Fruit fly (Drosophila melanogaster) whole organism, embryonic: ENCODE measurements around the gene CG13613.
A peak's percentile ranks its signal among the peaks of the same experiment; 100 is the strongest.

Experiments used
- Aef1 ChIP-seq: fragments of 200-800 bp; sonication (Bioruptor generic); IDR thresholded peaks from 3 replicates; pipeline ENCODE4 v1.3.6; 2022; ENCODE audit warnings: missing biosample characterization, missing genetic modification characterization
- Antp ChIP-seq: fragments of 200-800 bp; sonication (Bioruptor generic); optimal IDR thresholded peaks from 3 replicates; lab custom pipeline; 2016; ENCODE audit warnings: missing biosample characterization, missing genetic modification characterization
- CG10274 ChIP-seq: fragments of 200-800 bp; sonication (Bioruptor generic); optimal IDR thresholded peaks from 3 replicates; lab custom pipeline; 2017; ENCODE audit warnings: missing biosample characterization, mild to moderate bottlenecking, missing genetic modification characterization
- CG12236 ChIP-seq: fragments of 200-800 bp; sonication (Bioruptor generic); optimal IDR thresholded peaks from 2 replicates; lab custom pipeline; 2016; ENCODE audit warnings: missing biosample characterization, missing genetic modification characterization
- CG13296 ChIP-seq: fragments of 200-800 bp; sonication (Bioruptor generic); optimal IDR thresholded peaks from 3 replicates; lab custom pipeline; 2018; ENCODE audit warnings: missing biosample characterization, mild to moderate bottlenecking, missing genetic modification characterization
- CG14667 ChIP-seq: fragments of 200-800 bp; sonication (Bioruptor generic); IDR thresholded peaks from 2 replicates; pipeline ENCODE4 v1.3.6; 2022; ENCODE audit warnings: missing biosample characterization, missing genetic modification characterization
- CG15269 ChIP-seq: fragments of 200-800 bp; sonication (Bioruptor generic); optimal IDR thresholded peaks from 2 replicates; lab custom pipeline; 2018; ENCODE audit warnings: missing biosample characterization, mild to moderate bottlenecking, missing genetic modification characterization, moderate library complexity
- CG15696 ChIP-seq: fragments of 200-800 bp; sonication (Bioruptor generic); optimal IDR thresholded peaks from 2 replicates; lab custom pipeline; 2019; ENCODE audit warnings: missing biosample characterization, mild to moderate bottlenecking, missing genetic modification characterization, moderate library complexity
- CG3163 ChIP-seq: fragments of 200-800 bp; sonication (Bioruptor generic); optimal IDR thresholded peaks from 3 replicates; lab custom pipeline; 2016; ENCODE audit warnings: missing biosample characterization, missing genetic modification characterization
- CG43689 ChIP-seq: fragments of 200-800 bp; sonication (Bioruptor generic); IDR thresholded peaks from 2 replicates; pipeline ENCODE4 v1.3.6; 2022; ENCODE audit warnings: missing biosample characterization, missing genetic modification characterization
- CG4404 ChIP-seq: fragments of 200-800 bp; sonication (Bioruptor generic); IDR thresholded peaks from 2 replicates; pipeline ENCODE4 v1.3.6; 2022; ENCODE audit warnings: missing biosample characterization, missing genetic modification characterization
- CG4424 ChIP-seq: fragments of 200-800 bp; sonication (Bioruptor generic); optimal IDR thresholded peaks from 3 replicates; lab custom pipeline; 2016; ENCODE audit warnings: missing biosample characterization, missing genetic modification characterization
- CG6272 ChIP-seq: fragments of 200-800 bp; sonication (Bioruptor generic); IDR thresholded peaks from 2 replicates; pipeline ENCODE4 v1.3.6; 2022; ENCODE audit warnings: missing biosample characterization, missing genetic modification characterization
- CG7357 ChIP-seq: fragments of 200-800 bp; sonication (Bioruptor generic); IDR thresholded peaks from 3 replicates; pipeline ENCODE4 v1.3.6; 2022; ENCODE audit warnings: missing biosample characterization, missing genetic modification characterization
- CG7556 ChIP-seq: fragments of 200-800 bp; sonication (Bioruptor generic); optimal IDR thresholded peaks from 2 replicates; lab custom pipeline; 2017; ENCODE audit warnings: missing biosample characterization, mild to moderate bottlenecking, missing genetic modification characterization
- CG8290 ChIP-seq, 3 experiments: fragments of 200-800 bp; sonication (Bioruptor generic); optimal IDR thresholded peaks; 2 replicates each; lab custom pipeline; 2016 to 2019; ENCODE audit warnings: missing biosample characterization in 3 of 3, missing genetic modification characterization in 3 of 3, mild to moderate bottlenecking in 2 of 3, moderate library complexity in 1 of 3
- CkIIα-i1 ChIP-seq: fragments of 200-800 bp; sonication (Bioruptor generic); IDR thresholded peaks from 2 replicates; pipeline ENCODE4 v1.3.6; 2022; ENCODE audit warnings: missing biosample characterization, missing genetic modification characterization
- CrebB ChIP-seq: fragments of 200-800 bp; sonication (Bioruptor generic); optimal IDR thresholded peaks from 3 replicates; lab custom pipeline; 2018; ENCODE audit warnings: missing biosample characterization, mild to moderate bottlenecking, missing genetic modification characterization
- Dek ChIP-seq: fragments of 200-800 bp; sonication (Bioruptor generic); optimal IDR thresholded peaks from 3 replicates; lab custom pipeline; 2019; ENCODE audit warnings: missing biosample characterization, mild to moderate bottlenecking, missing genetic modification characterization, moderate library complexity
- Dip3 ChIP-seq: fragments of 200-800 bp; sonication (Bioruptor generic); optimal IDR thresholded peaks from 3 replicates; lab custom pipeline; 2016; ENCODE audit warnings: missing biosample characterization, missing genetic modification characterization
- Dll ChIP-seq: fragments of 200-800 bp; sonication (Bioruptor generic); IDR thresholded peaks from 4 replicates; pipeline ENCODE4 v1.3.6; 2022; ENCODE audit warnings: missing biosample characterization, missing genetic modification characterization; ENCODE audit not compliant: partially characterized antibody
- Doc3 ChIP-seq: fragments of 200-800 bp; sonication (Bioruptor generic); IDR thresholded peaks from 3 replicates; pipeline ENCODE4 v1.3.6; 2022; ENCODE audit warnings: missing biosample characterization, missing genetic modification characterization; ENCODE audit not compliant: partially characterized antibody
- Dp ChIP-seq: fragments of 200-800 bp; sonication (Bioruptor generic); optimal IDR thresholded peaks from 2 replicates; lab custom pipeline; 2018; ENCODE audit warnings: missing biosample characterization, mild to moderate bottlenecking, missing genetic modification characterization, moderate library complexity
- GATAe ChIP-seq: fragments of 200-800 bp; sonication (Bioruptor generic); conservative IDR thresholded peaks from 2 replicates; pipeline ENCODE4 v1.3.6; 2022; ENCODE audit warnings: missing biosample characterization, missing genetic modification characterization
- Gug ChIP-seq: fragments of 200-800 bp; sonication (Bioruptor generic); IDR thresholded peaks from 4 replicates; pipeline ENCODE4 v1.3.6; 2022; ENCODE audit warnings: missing biosample characterization, missing genetic modification characterization
- HLH3B ChIP-seq: fragments of 200-800 bp; sonication (Bioruptor generic); IDR thresholded peaks from 2 replicates; pipeline ENCODE4 v1.3.6; 2022; ENCODE audit warnings: missing biosample characterization, missing genetic modification characterization
- Kr ChIP-seq: fragments of 200-800 bp; sonication (Bioruptor generic); optimal IDR thresholded peaks from 2 replicates; lab custom pipeline; 2017; ENCODE audit warnings: missing biosample characterization, mild to moderate bottlenecking, missing genetic modification characterization
- Meics ChIP-seq: fragments of 200-800 bp; sonication (Bioruptor generic); optimal IDR thresholded peaks from 2 replicates; lab custom pipeline; 2017; ENCODE audit warnings: missing biosample characterization, mild to moderate bottlenecking, missing genetic modification characterization
- Poxn ChIP-seq: fragments of 200-800 bp; sonication (Bioruptor generic); IDR thresholded peaks from 2 replicates; pipeline ENCODE4 v1.3.6; 2022; ENCODE audit warnings: missing biosample characterization, missing genetic modification characterization
- Six4 ChIP-seq: fragments of 200-800 bp; sonication (Bioruptor generic); optimal IDR thresholded peaks from 2 replicates; lab custom pipeline; 2016; ENCODE audit warnings: missing biosample characterization, missing genetic modification characterization
- TFAM ChIP-seq: fragments of 200-800 bp; sonication (Bioruptor generic); optimal IDR thresholded peaks from 2 replicates; lab custom pipeline; 2017; ENCODE audit warnings: missing biosample characterization, missing genetic modification characterization, inconsistent platforms
- ac ChIP-seq: fragments of 200-800 bp; sonication (Bioruptor generic); optimal IDR thresholded peaks from 3 replicates; lab custom pipeline; 2017; ENCODE audit warnings: missing biosample characterization, mild to moderate bottlenecking, missing genetic modification characterization
- dm ChIP-seq: fragments of 200-800 bp; sonication (Bioruptor generic); optimal IDR thresholded peaks from 3 replicates; lab custom pipeline; 2016; ENCODE audit warnings: missing biosample characterization, missing genetic modification characterization
- dpn ChIP-seq, 2 experiments: fragments of 200-800 bp; sonication (Bioruptor generic); optimal IDR thresholded peaks; 3 replicates each; lab custom pipeline; 2016; ENCODE audit warnings: missing biosample characterization in 2 of 2, missing genetic modification characterization in 2 of 2
- ewg ChIP-seq: fragments of 200-800 bp; sonication (Bioruptor generic); optimal IDR thresholded peaks from 3 replicates; lab custom pipeline; 2017; ENCODE audit warnings: mild to moderate bottlenecking, missing biosample characterization, missing genetic modification reagents, missing genetic modification characterization
- fd96Cb ChIP-seq: fragments of 200-800 bp; sonication (Bioruptor generic); optimal IDR thresholded peaks from 2 replicates; lab custom pipeline; 2018; ENCODE audit warnings: missing biosample characterization, mild to moderate bottlenecking, missing genetic modification characterization, moderate library complexity
- hkb ChIP-seq, 2 experiments: fragments of 200-800 bp in 1 of 2; fragments of >200 bp in 1 of 2; sonication (Bioruptor generic) in 1 of 2; IDR thresholded peaks in 1 of 2; optimal IDR thresholded peaks in 1 of 2; 2 replicates each; pipeline versions ENCODE4 v1.3.6 to Lab custom; 2017 to 2022; ENCODE audit warnings: missing biosample characterization in 1 of 2, missing genetic modification characterization in 1 of 2
- klu ChIP-seq: fragments of 200-800 bp; sonication (Bioruptor generic); IDR thresholded peaks from 2 replicates; pipeline ENCODE4 v1.3.6; 2022; ENCODE audit warnings: missing biosample characterization, missing genetic modification characterization
- lola ChIP-seq, 3 experiments: fragments of >200 bp in 2 of 3; fragments of 200-800 bp in 1 of 3; sonication (Bioruptor generic) in 1 of 3; optimal IDR thresholded peaks; 2 replicates each; lab custom pipeline; 2017 to 2019; ENCODE audit warnings: missing biosample characterization in 3 of 3, missing genetic modification characterization in 3 of 3, mild to moderate bottlenecking in 1 of 3, moderate library complexity in 1 of 3
- onecut ChIP-seq: fragments of 200-800 bp; sonication (Bioruptor generic); IDR thresholded peaks from 2 replicates; pipeline ENCODE4 v1.3.6; 2022; ENCODE audit warnings: missing biosample characterization, missing genetic modification characterization
- pho ChIP-seq: fragments of 200-800 bp; sonication (Bioruptor generic); optimal IDR thresholded peaks from 2 replicates; lab custom pipeline; 2016; ENCODE audit warnings: missing biosample characterization, missing genetic modification characterization
- salm ChIP-seq: fragments of 200-800 bp; sonication (Bioruptor generic); optimal IDR thresholded peaks from 2 replicates; lab custom pipeline; 2018; ENCODE audit warnings: missing biosample characterization, mild to moderate bottlenecking, missing genetic modification characterization
- sisA ChIP-seq: fragments of 200-800 bp; sonication (Bioruptor generic); IDR thresholded peaks from 2 replicates; pipeline ENCODE4 v1.3.6; 2022; ENCODE audit warnings: missing biosample characterization, missing genetic modification characterization
- slp2 ChIP-seq: fragments of 200-800 bp; sonication (Bioruptor generic); optimal IDR thresholded peaks from 2 replicates; lab custom pipeline; 2016; ENCODE audit warnings: missing biosample characterization, missing genetic modification characterization
- ssp ChIP-seq: fragments of 200-800 bp; sonication (Bioruptor generic); IDR thresholded peaks from 2 replicates; pipeline ENCODE4 v1.3.6; 2022; ENCODE audit warnings: missing biosample characterization, missing genetic modification characterization
- stwl ChIP-seq: fragments of 200-800 bp; sonication (Bioruptor generic); optimal IDR thresholded peaks from 3 replicates; lab custom pipeline; 2018; ENCODE audit warnings: missing biosample characterization, mild to moderate bottlenecking, missing genetic modification characterization, moderate library complexity
- tna ChIP-seq: fragments of 200-800 bp; sonication (Bioruptor generic); IDR thresholded peaks from 2 replicates; pipeline ENCODE4 v1.3.6; 2022; ENCODE audit warnings: missing biosample characterization, missing genetic modification characterization; ENCODE audit not compliant: partially characterized antibody
- z ChIP-seq: fragments of 200-800 bp; sonication (Bioruptor generic); IDR thresholded peaks from 3 replicates; pipeline ENCODE4 v1.3.6; 2022; ENCODE audit warnings: missing biosample characterization, missing genetic modification characterization

Gene CG13613

DNA sequence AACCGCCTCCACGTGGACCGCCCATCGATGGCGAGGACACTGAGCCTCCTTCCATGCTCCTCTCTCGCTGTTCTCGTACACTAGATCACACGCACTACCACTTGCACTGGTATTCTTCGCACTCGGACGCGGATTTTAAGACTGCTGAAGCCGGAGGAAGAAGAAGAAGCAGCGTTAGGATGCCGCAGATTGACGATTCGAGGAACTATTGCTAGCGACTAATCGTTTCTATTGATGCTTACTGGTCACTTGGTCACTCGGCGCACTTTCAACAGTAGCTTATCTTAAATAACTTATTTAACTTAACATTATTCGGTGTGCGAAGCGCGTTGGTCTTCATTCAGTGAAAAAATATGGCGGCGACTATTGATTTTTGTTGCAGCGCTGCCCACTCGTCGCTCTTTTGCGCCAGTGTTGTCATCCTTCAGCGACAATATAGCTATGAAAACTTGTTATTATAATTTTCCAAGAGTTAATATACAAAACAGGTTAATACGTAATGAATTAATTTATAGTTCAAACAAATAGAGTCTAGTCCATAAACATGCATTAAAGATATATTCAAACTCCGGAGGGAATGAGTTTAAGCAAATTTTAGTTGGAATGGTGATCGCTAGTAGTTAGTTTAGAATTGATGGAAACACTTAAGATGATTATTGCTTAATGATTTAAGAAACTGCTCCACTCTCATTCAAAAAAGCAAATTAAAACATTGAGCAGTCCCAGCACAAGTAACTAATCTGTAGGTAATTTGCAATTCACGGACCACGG, 16.7 kb upstream of the CG13613 start, which contains the start of the genes CG5746 and CG6454 (continued):
- TF ChIP-seq CG7556 (no peak), stwl (tag; lab: Kevin White, UChicago) (peak; percentile 48), klu (0 out of 2 replicates have a peak, but pooled peaks have one; percentile 30), CkIIα-i1 (GFP tag; lab: Robert Waterston, UW) (no peak), HLH3B (GFP tag; lab: Robert Waterston, UW) (peak; percentile 51; the same call in 1 of the 2 replicates), CG6272 (0 out of 2 replicates have a peak, but pooled peaks have one; percentile 32), dpn (GFP tag; optimal IDR thresholded peaks at IDR 0.05; lab: Kevin White, UChicago) (peak; percentile 31 to 65), pho (GFP tag; lab: Kevin White, UChicago) (peak; percentile 77), salm (no peak), Poxn (GFP tag; lab: Robert Waterston, UW) (no peak), CG13296 (no peak), CG14667 (GFP tag; lab: Robert Waterston, UW) (no peak), onecut (GFP tag; lab: Robert Waterston, UW) (peak; percentile 100), Dip3 (GFP tag; lab: Kevin White, UChicago) (peak; percentile 71), ssp (GFP tag; lab: Robert Waterston, UW) (no peak), Dp (GFP tag; lab: Kevin White, UChicago) (peak; percentile 14), CG12236 (GFP tag; lab: Kevin White, UChicago) (no peak), Kr (no peak), CG15696 (tag; lab: Kevin White, UChicago) (peak; percentile 45), Antp (GFP tag; lab: Kevin White, UChicago) (peak; percentile 11), GATAe (GFP tag; lab: Robert Waterston, UW) (no peak), Dek (peak; percentile 42), CG10274 (GFP tag; lab: Kevin White, UChicago) (no peak), dm (GFP tag; lab: Kevin White, UChicago) (peak; percentile 36), Dll (GFP tag; lab: Robert Waterston, UW) (0 out of 4 replicates have a peak, but pooled peaks have one; percentile 19), CrebB (no peak), Gug (peak; percentile 61; the same call in 3 of the 4 replicates), fd96Cb (tag; lab: Kevin White, UChicago) (peak; percentile 25), Doc3 (no peak), Meics (GFP tag; lab: Kevin White, UChicago) (no peak), CG15269 (tag; lab: Kevin White, UChicago) (no peak), slp2 (peak; percentile 48), z (GFP tag; lab: Robert Waterston, UW) (no peak), CG4424 (no peak), sisA (GFP tag; lab: Robert Waterston, UW) (peak; percentile 26; the same call in 1 of the 2 replicates), TFAM (no peak), ac (GFP tag; lab: Kevin White, UChicago) (no peak), ewg (no peak), CG4404 (GFP tag; lab: Robert Waterston, UW) (no peak), lola (GFP tag; optimal IDR thresholded peaks at IDR 0.05; lab: Kevin White, UChicago) (peak in 1 of 3 experiments; percentile 62), CG43689 (no peak), CG7357 (GFP tag; lab: Robert Waterston, UW) (no peak), Six4 (GFP tag; lab: Kevin White, UChicago) (peak; percentile 33), Aef1 (GFP tag; lab: Robert Waterston, UW) (peak; percentile 50; the same call in 2 of the 3 replicates), CG3163 (peak; percentile 56), tna (GFP tag; lab: Robert Waterston, UW) (no peak), CG8290 (GFP tag; optimal IDR thresholded peaks at IDR 0.05; lab: Kevin White, UChicago) (peak; percentile 38), CG8290 (tag; optimal IDR thresholded peaks at IDR 0.05; lab: Kevin White, UChicago) (no peak), hkb (optimal IDR thresholded peaks at IDR 0.05; lab: Kevin White, UChicago) (no peak), hkb (GFP tag; IDR thresholded peaks at IDR 0.05; lab: Robert Waterston, UW) (peak; percentile 25; the same call in 1 of the 2 replicates)
